Worm (Caenorhabditis elegans) whole organism, L4 larva: Measurements from ENCODE around the gene aly-2.
"Not testable (repeated sequence)": the region's sequence is repeated elsewhere in the genome, so short reads cannot be mapped to it uniquely, and the experiment has no call there.

Experiments used
- R02D3.7 ChIP-seq: fragments of 150-350 bp; sonication (generic microtip); optimal IDR thresholded peaks from 3 replicates; lab custom pipeline; 2014; ENCODE audit warnings: missing biosample characterization, missing genetic modification characterization
- Y48G9A.11 ChIP-seq: fragments of 200-800 bp; sonication (Bioruptor generic); IDR thresholded peaks from 2 replicates; pipeline ENCODE4 v1.3.6; 2022; ENCODE audit warnings: missing genetic modification reagents, missing genetic modification characterization, missing compliant biosample characterization
- Y75B8A.6 ChIP-seq: fragments of 200-800 bp; sonication (Bioruptor generic); IDR thresholded peaks from 2 replicates; pipeline ENCODE4 v1.3.6; 2022; ENCODE audit warnings: missing genetic modification reagents, missing genetic modification characterization, missing compliant biosample characterization
- ama-1 ChIP-seq: fragments of 150-350 bp; optimal IDR thresholded peaks from 2 replicates; lab custom pipeline; 2014; ENCODE audit warnings: inconsistent platforms, mixed read lengths
- ceh-44 ChIP-seq: fragments of 200-800 bp; sonication (Bioruptor generic); IDR thresholded peaks from 2 replicates; pipeline ENCODE4 v1.3.6; 2022; ENCODE audit warnings: missing genetic modification reagents, missing genetic modification characterization, missing compliant biosample characterization
- ces-1 ChIP-seq: fragments of 150-350 bp; sonication (generic microtip); optimal IDR thresholded peaks from 4 replicates; lab custom pipeline; 2014; ENCODE audit warnings: missing biosample characterization, missing genetic modification reagents, missing genetic modification characterization
- fkh-10 ChIP-seq: fragments of 150-350 bp; optimal IDR thresholded peaks from 2 replicates; lab custom pipeline; 2014; ENCODE audit warnings: missing biosample characterization, missing genetic modification reagents, missing genetic modification characterization
- mep-1 ChIP-seq: fragments of 150-350 bp; sonication (generic microtip); optimal IDR thresholded peaks from 3 replicates; lab custom pipeline; 2014; ENCODE audit warnings: missing biosample characterization, missing genetic modification characterization
- nhr-11 ChIP-seq: fragments of 150-350 bp; optimal IDR thresholded peaks from 2 replicates; lab custom pipeline; 2014; ENCODE audit warnings: missing biosample characterization, missing genetic modification characterization
- nhr-76 ChIP-seq: fragments of 150-350 bp; optimal IDR thresholded peaks from 2 replicates; lab custom pipeline; 2014; ENCODE audit warnings: missing biosample characterization, missing genetic modification characterization
- pha-4 ChIP-seq, 2 experiments: fragments of 150-350 bp in 1 of 2; fragments of 200-800 bp in 1 of 2; sonication (Bioruptor generic) in 1 of 2; IDR thresholded peaks in 1 of 2; optimal IDR thresholded peaks in 1 of 2; 2 replicates each; pipeline versions ENCODE4 v1.3.6 to Lab custom; 2014 to 2022; ENCODE audit warnings: missing genetic modification characterization in 2 of 2, missing genetic modification reagents in 2 of 2, missing biosample characterization in 1 of 2, missing compliant biosample characterization in 1 of 2
- unc-39 ChIP-seq: sonication (generic microtip); optimal IDR thresholded peaks from 2 replicates; lab custom pipeline; 2017; ENCODE audit warnings: missing biosample characterization, missing genetic modification characterization

DNA sequence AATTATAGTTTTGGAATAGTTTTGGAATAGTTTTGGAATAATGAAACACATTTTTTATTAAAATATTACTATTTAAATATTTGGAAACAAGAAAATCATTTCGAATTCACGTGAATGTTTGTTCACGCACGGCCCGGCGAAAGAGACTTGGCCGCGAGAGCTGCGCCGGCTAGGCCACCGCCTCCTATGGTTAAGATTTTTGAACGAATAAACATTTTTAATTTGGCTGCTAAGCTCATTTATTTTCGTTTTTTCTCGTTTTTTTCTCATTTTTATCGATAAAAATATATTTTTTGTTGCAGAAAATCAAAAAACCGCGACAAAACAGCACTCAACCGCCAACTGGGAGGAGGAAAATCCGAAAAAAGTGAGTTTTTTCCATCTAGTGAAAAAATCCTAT lies 47.3 kb downstream of the aly-2 start, which contains the start of gene C46C2.7:
- TF ChIP-seq nhr-11 (tag; lab: Kevin White, UChicago); Y75B8A.6 (GFP tag; lab: Robert Waterston, UW); ama-1 (lab: Kevin White, UChicago); nhr-76 (tag; lab: Kevin White, UChicago); pha-4 (GFP tag; IDR thresholded peaks at IDR 0.05; lab: Robert Waterston, UW); pha-4 (tag; optimal IDR thresholded peaks at IDR 0.05; lab: Kevin White, UChicago); mep-1 (tag; lab: Kevin White, UChicago); ces-1 (GFP tag; lab: Kevin White, UChicago); R02D3.7 (tag; lab: Kevin White, UChicago); ceh-44 (GFP tag; lab: Robert Waterston, UW); unc-39 (tag; lab: Kevin White, UChicago); Y48G9A.11 (GFP tag; lab: Robert Waterston, UW); fkh-10: not testable (repeated sequence)
